Worm (Caenorhabditis elegans) whole organism, L4/young adult: ENCODE data around the gene F35D2.6.

Source experiments
- W03F9.2 ChIP-seq: fragments of 150-350 bp; optimal IDR thresholded peaks from 2 replicates; lab custom pipeline; 2014; ENCODE audit warnings: missing biosample characterization, missing genetic modification characterization
- dao-5 ChIP-seq: sonication (generic microtip); optimal IDR thresholded peaks from 2 replicates; lab custom pipeline; 2016; ENCODE audit warnings: missing genotype, missing genetic modification characterization, moderate library complexity, missing compliant biosample characterization
- him-1 ChIP-seq: sonication (generic microtip); optimal IDR thresholded peaks from 2 replicates; lab custom pipeline; 2016; ENCODE audit warnings: missing genotype, missing genetic modification reagents, missing genetic modification characterization, missing compliant biosample characterization

DNA sequence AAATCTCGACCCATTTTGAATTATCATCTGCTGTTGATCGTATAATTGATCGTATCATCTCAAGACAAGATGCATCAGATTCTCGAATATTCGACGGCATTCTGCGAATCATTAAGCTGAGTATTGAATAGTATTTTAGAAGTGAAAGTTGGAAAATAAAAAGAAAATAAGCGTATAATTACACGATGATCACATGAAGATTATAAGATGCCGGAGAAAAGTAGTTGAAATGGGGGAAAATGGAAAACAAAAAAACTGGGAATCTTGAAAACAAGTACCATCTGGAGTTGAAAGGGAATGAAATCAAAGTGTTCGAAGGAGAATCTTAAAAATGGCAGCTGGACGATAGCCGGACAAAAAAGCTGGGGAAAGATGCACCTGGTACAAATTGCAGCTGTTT is 42.9 kb downstream of the F35D2.6 start, which contains the start of gene R07G3.8:
- TF ChIP-seq him-1 (tag; lab: Kevin White, UChicago), result no peak
- TF ChIP-seq W03F9.2 (tag; lab: Kevin White, UChicago), result no peak
- TF ChIP-seq dao-5 (tag; lab: Kevin White, UChicago), result no peak
